Worm (Caenorhabditis elegans): ENCODE data around the gene T11B7.2.

Gene T11B7.2

ce11 chrIV:8852194-8852593, 7.8 kb upstream of the T11B7.2 start, which contains the start of gene alp-1:
Gene alp-1 (plus strand): TSS chrIV:8852494.
- TF ChIP-seq ceh-27 (GFP tag; optimal IDR thresholded peaks at IDR 0.05) (no peak), fkh-3 (tag; optimal IDR thresholded peaks at IDR 0.05) (no peak), xnd-1 (tag; optimal IDR thresholded peaks at IDR 0.05) (no peak), ztf-22 (GFP tag; optimal IDR thresholded peaks at IDR 0.05) (no peak), hrde-1 (tag; optimal IDR thresholded peaks at IDR 0.05; ENCODE audit: borderline replicate concordance) (no peak), lir-1 (GFP tag; conservative IDR thresholded peaks at IDR 0.05) (no peak), atf-7 (tag; optimal IDR thresholded peaks at IDR 0.05) (no peak), unc-62 (GFP tag; optimal IDR thresholded peaks at IDR 0.05) (no peak), ceh-40 (GFP tag; IDR thresholded peaks at IDR 0.05) (no peak), attf-5 (GFP tag; optimal IDR thresholded peaks at IDR 0.05) (no peak), nfya-1 (tag; optimal IDR thresholded peaks at IDR 0.05; ENCODE audit: borderline replicate concordance, insufficient read depth) (no peak), dpl-1 (GFP tag; optimal IDR thresholded peaks at IDR 0.05) (no peak), lsl-1 (GFP tag; optimal IDR thresholded peaks at IDR 0.05) (no peak), D2030.7 (GFP tag; IDR thresholded peaks at IDR 0.05) (no peak), unc-130 (GFP tag; optimal IDR thresholded peaks at IDR 0.05) (no peak)

ce11 chrIV:8850807-8851206, 6.5 kb upstream of the T11B7.2 start:
- TF ChIP-seq zfh-2 (GFP tag; conservative IDR thresholded peaks at IDR 0.05) (peak; percentile 87), egrh-3 (GFP tag; IDR thresholded peaks at IDR 0.05) (peak; percentile 75; the same call in 1 of the 2 replicates), ekl-4 (GFP tag; IDR thresholded peaks at IDR 0.05) (peak; percentile 31; the same call in 1 of the 2 replicates), K12H6.12 (tag; optimal IDR thresholded peaks at IDR 0.05) (no peak), lin-40 (tag; optimal IDR thresholded peaks at IDR 0.05) (no peak)

- TF ChIP-seq egrh-3 (GFP tag; IDR thresholded peaks at IDR 0.05): peak; percentile 35; the same call in 1 of the 2 replicates
- TF ChIP-seq tbx-9 (tag; optimal IDR thresholded peaks at IDR 0.05; ENCODE audit: borderline replicate concordance): no peak
- no peak for TF ChIP-seq zim-3 (tag; optimal IDR thresholded peaks at IDR 0.05)
- peak; percentile 83 for TF ChIP-seq zfh-2 (GFP tag; conservative IDR thresholded peaks at IDR 0.05)
- no peak for TF ChIP-seq B0035.1 (tag; optimal IDR thresholded peaks at IDR 0.05)
Observed at ce11 chrIV:8848983-8849382, 4.6 kb upstream of the T11B7.2 start.

- TF ChIP-seq lir-1 (GFP tag; conservative IDR thresholded peaks at IDR 0.05) (no peak), lin-26 (GFP tag; IDR thresholded peaks at IDR 0.05) (no peak), unc-62 (GFP tag; optimal IDR thresholded peaks at IDR 0.05) (no peak), lin-40 (tag; optimal IDR thresholded peaks at IDR 0.05) (no peak), dox-1 (GFP tag; IDR thresholded peaks at IDR 0.05) (no peak), T26A5.8 (tag; optimal IDR thresholded peaks at IDR 0.05) (no peak), dpl-1 (GFP tag; optimal IDR thresholded peaks at IDR 0.05) (no peak), hlh-26 (GFP tag; conservative IDR thresholded peaks at IDR 0.05) (no peak), cebp-2 (GFP tag; IDR thresholded peaks at IDR 0.05) (no peak), B0261.1 (tag; optimal IDR thresholded peaks at IDR 0.05) (no peak), egl-44 (GFP tag; IDR thresholded peaks at IDR 0.05) (no peak)
Observed at ce11 chrIV:8847918-8848317, 3.6 kb upstream of the T11B7.2 start, which contains the start of gene col-118. Gene col-118 (plus strand): TSS chrIV:8848218.

- TF ChIP-seq zim-3 (tag; optimal IDR thresholded peaks at IDR 0.05) (no peak), nhr-80 (tag; optimal IDR thresholded peaks at IDR 0.05) (peak; percentile 68), sdz-38 (tag; optimal IDR thresholded peaks at IDR 0.05) (no peak), F22D6.2 (tag; optimal IDR thresholded peaks at IDR 0.05) (no peak)
Observed at ce11 chrIV:8845922-8846321, 1.6 kb upstream of the T11B7.2 start.
